Worm (Caenorhabditis elegans) whole organism, L4 larva: ENCODE measurements around the gene R08F11.7.

Source experiments
- D1046.2 ChIP-seq: fragments of 200-800 bp; sonication (Bioruptor generic); IDR thresholded peaks from 2 replicates; pipeline ENCODE4 v1.3.6; 2022; ENCODE audit warnings: missing genetic modification characterization, missing compliant biosample characterization
- F44E2.7 ChIP-seq: fragments of 200-800 bp; sonication (Bioruptor generic); IDR thresholded peaks from 2 replicates; pipeline ENCODE4 v2.1.2; 2022; ENCODE audit warnings: missing genetic modification characterization, missing compliant biosample characterization
- R02D3.7 ChIP-seq: fragments of 150-350 bp; sonication (generic microtip); optimal IDR thresholded peaks from 3 replicates; lab custom pipeline; 2014; ENCODE audit warnings: missing biosample characterization, missing genetic modification characterization
- T20F7.1 ChIP-seq: fragments of 200-800 bp; sonication (Bioruptor generic); optimal IDR thresholded peaks from 2 replicates; lab custom pipeline; 2018; ENCODE audit warnings: mild to moderate bottlenecking, missing genetic modification characterization, missing compliant biosample characterization
- T26A8.4 ChIP-seq: fragments of 200-800 bp; sonication (Bioruptor generic); IDR thresholded peaks from 2 replicates; pipeline ENCODE4 v1.3.6; 2022; ENCODE audit warnings: missing genetic modification characterization, missing compliant biosample characterization
- Y5F2A.4 ChIP-seq: fragments of 200-800 bp; sonication (Bioruptor generic); optimal IDR thresholded peaks from 2 replicates; lab custom pipeline; 2018; ENCODE audit warnings: mild to moderate bottlenecking, missing genetic modification characterization, missing compliant biosample characterization
- ZK337.2 ChIP-seq: fragments of 200-800 bp; sonication (Bioruptor generic); IDR thresholded peaks from 2 replicates; pipeline ENCODE4 v1.3.6; 2022; ENCODE audit warnings: missing genetic modification reagents, missing genetic modification characterization, missing compliant biosample characterization
- aha-1 ChIP-seq: fragments of 150-350 bp; peaks from one replicate; lab custom pipeline; 2014; ENCODE audit warnings: missing biosample characterization, missing genetic modification characterization
- ceh-32 ChIP-seq: sonication (generic microtip); optimal IDR thresholded peaks from 2 replicates; lab custom pipeline; 2016; ENCODE audit warnings: mild to moderate bottlenecking, missing genetic modification characterization, missing compliant biosample characterization; ENCODE audit not compliant: poor library complexity
- ceh-82 ChIP-seq: sonication (generic microtip); optimal IDR thresholded peaks from 2 replicates; lab custom pipeline; 2017; ENCODE audit warnings: missing biosample characterization, missing genetic modification characterization
- ctbp-1 ChIP-seq: fragments of 200-800 bp; sonication (Bioruptor generic); IDR thresholded peaks from 2 replicates; pipeline ENCODE4 v1.3.6; 2022; ENCODE audit warnings: missing genetic modification reagents, missing genetic modification characterization, missing compliant biosample characterization
- daf-16 ChIP-seq, 3 experiments: sonication (generic microtip); optimal IDR thresholded peaks; 2 replicates each; lab custom pipeline; 2016 to 2017; ENCODE audit warnings: missing genetic modification characterization in 3 of 3, missing genetic modification reagents in 3 of 3, mild to moderate bottlenecking in 2 of 3, missing compliant biosample characterization in 2 of 3, missing biosample characterization in 1 of 3, moderate library complexity in 1 of 3
- daf-8 ChIP-seq: fragments of 200-800 bp; sonication (Bioruptor generic); IDR thresholded peaks from 2 replicates; pipeline ENCODE4 v1.3.6; 2022; ENCODE audit warnings: missing genetic modification characterization, missing compliant biosample characterization
- dpl-1 ChIP-seq: fragments of 150-350 bp; optimal IDR thresholded peaks from 2 replicates; lab custom pipeline; 2014; ENCODE audit warnings: missing biosample characterization, missing genetic modification reagents, missing genetic modification characterization
- duxl-1 ChIP-seq: sonication (generic microtip); optimal IDR thresholded peaks from 2 replicates; lab custom pipeline; 2016; ENCODE audit warnings: mild to moderate bottlenecking, missing genetic modification characterization, moderate library complexity, missing compliant biosample characterization; ENCODE audit not compliant: poor library complexity
- dve-1 ChIP-seq: sonication (generic microtip); optimal IDR thresholded peaks from 2 replicates; lab custom pipeline; 2017; ENCODE audit warnings: antibody characterized with exemption, mild to moderate bottlenecking, missing genetic modification characterization, missing compliant biosample characterization; ENCODE audit not compliant: insufficient read depth
- egl-27 ChIP-seq: sonication (generic microtip); optimal IDR thresholded peaks from 3 replicates; lab custom pipeline; 2017; ENCODE audit warnings: missing biosample characterization, missing genetic modification reagents, missing genetic modification characterization
- egl-43 ChIP-seq: fragments of 200-800 bp; sonication (Bioruptor generic); IDR thresholded peaks from 2 replicates; pipeline ENCODE4 v1.3.6; 2022; ENCODE audit warnings: missing genetic modification reagents, missing genetic modification characterization, missing compliant biosample characterization
- fkh-10 ChIP-seq: fragments of 150-350 bp; optimal IDR thresholded peaks from 2 replicates; lab custom pipeline; 2014; ENCODE audit warnings: missing biosample characterization, missing genetic modification reagents, missing genetic modification characterization
- fos-1 ChIP-seq: fragments of 150-350 bp; optimal IDR thresholded peaks from 2 replicates; lab custom pipeline; 2014; ENCODE audit warnings: missing biosample characterization, missing genetic modification characterization
- hlh-11 ChIP-seq: fragments of 200-800 bp; sonication (Bioruptor generic); optimal IDR thresholded peaks from 2 replicates; lab custom pipeline; 2018; ENCODE audit warnings: mild to moderate bottlenecking, missing genetic modification characterization, missing compliant biosample characterization
- jun-1 ChIP-seq: fragments of 150-350 bp; optimal IDR thresholded peaks from 2 replicates; lab custom pipeline; 2014; ENCODE audit warnings: missing biosample characterization, missing genetic modification reagents, missing genetic modification characterization
- lim-7 ChIP-seq: fragments of 200-800 bp; sonication (Bioruptor generic); IDR thresholded peaks from 2 replicates; pipeline ENCODE4 v1.3.6; 2022; ENCODE audit warnings: missing genetic modification characterization, missing compliant biosample characterization
- lin-29 ChIP-seq: fragments of 200-800 bp; sonication (Bioruptor generic); IDR thresholded peaks from 2 replicates; pipeline ENCODE4 v1.3.6; 2022; ENCODE audit warnings: missing genetic modification reagents, missing genetic modification characterization, missing compliant biosample characterization
- lir-3 ChIP-seq: sonication (generic microtip); optimal IDR thresholded peaks from 2 replicates; lab custom pipeline; 2016; ENCODE audit warnings: mild to moderate bottlenecking, missing genetic modification characterization, missing compliant biosample characterization
- lsy-2 ChIP-seq, 2 experiments: fragments of 150-350 bp in 1 of 2; sonication (generic microtip) in 1 of 2; optimal IDR thresholded peaks; 2 replicates each; lab custom pipeline; 2014 to 2017; ENCODE audit warnings: missing biosample characterization in 2 of 2, missing genetic modification characterization in 2 of 2
- mdt-29 ChIP-seq: fragments of 200-800 bp; sonication (Bioruptor generic); IDR thresholded peaks from 2 replicates; pipeline ENCODE4 v1.3.6; 2022; ENCODE audit warnings: missing genetic modification reagents, missing genetic modification characterization, missing compliant biosample characterization
- mxl-2 ChIP-seq: fragments of 200-800 bp; sonication (Bioruptor generic); conservative IDR thresholded peaks from 2 replicates; pipeline ENCODE4 v1.3.6; 2022; ENCODE audit warnings: missing genetic modification reagents, missing genetic modification characterization, missing compliant biosample characterization
- nhr-111 ChIP-seq: fragments of 200-800 bp; sonication (Bioruptor generic); optimal IDR thresholded peaks from 2 replicates; lab custom pipeline; 2018; ENCODE audit warnings: mild to moderate bottlenecking, missing genetic modification characterization, missing compliant biosample characterization
- nhr-25 ChIP-seq: sonication (generic microtip); optimal IDR thresholded peaks from 2 replicates; lab custom pipeline; 2017; ENCODE audit warnings: missing genetic modification characterization, mild to moderate bottlenecking, missing compliant biosample characterization, antibody characterized with exemption, moderate library complexity, borderline replicate concordance; ENCODE audit not compliant: insufficient read depth
- nhr-28 ChIP-seq: fragments of 150-350 bp; optimal IDR thresholded peaks from 2 replicates; lab custom pipeline; 2014; ENCODE audit warnings: missing biosample characterization, missing genetic modification characterization
- nhr-48 ChIP-seq: sonication (generic microtip); optimal IDR thresholded peaks from 2 replicates; lab custom pipeline; 2016; ENCODE audit warnings: mild to moderate bottlenecking, missing genetic modification characterization, missing compliant biosample characterization
- nhr-6 ChIP-seq: fragments of 150-350 bp; optimal IDR thresholded peaks from 2 replicates; lab custom pipeline; 2014; ENCODE audit warnings: missing biosample characterization, missing genetic modification characterization
- nhr-76 ChIP-seq: fragments of 150-350 bp; optimal IDR thresholded peaks from 2 replicates; lab custom pipeline; 2014; ENCODE audit warnings: missing biosample characterization, missing genetic modification characterization
- pqm-1 ChIP-seq: sonication (generic microtip); optimal IDR thresholded peaks from 2 replicates; lab custom pipeline; 2017; ENCODE audit warnings: missing biosample characterization, missing genetic modification characterization
- sdz-12 ChIP-seq: fragments of 200-800 bp; sonication (Bioruptor generic); optimal IDR thresholded peaks from 2 replicates; lab custom pipeline; 2018; ENCODE audit warnings: mild to moderate bottlenecking, missing genetic modification characterization, missing compliant biosample characterization
- set-16 ChIP-seq: fragments of 200-800 bp; sonication (Bioruptor generic); IDR thresholded peaks from 2 replicates; pipeline ENCODE4 v1.3.6; 2022; ENCODE audit warnings: missing genetic modification reagents, missing genetic modification characterization, missing compliant biosample characterization
- snpc-1.2 ChIP-seq: fragments of 200-800 bp; sonication (Bioruptor generic); IDR thresholded peaks from 2 replicates; pipeline ENCODE4 v1.3.6; 2022; ENCODE audit warnings: missing genetic modification reagents, missing genetic modification characterization, missing compliant biosample characterization
- snpc-4 ChIP-seq: fragments of 150-350 bp; optimal IDR thresholded peaks from 2 replicates; lab custom pipeline; 2014; ENCODE audit warnings: missing biosample characterization, missing genetic modification characterization
- spr-1 ChIP-seq: sonication (generic microtip); optimal IDR thresholded peaks from 2 replicates; lab custom pipeline; 2016; ENCODE audit warnings: mild to moderate bottlenecking, missing genetic modification characterization, missing compliant biosample characterization
- tag-97 ChIP-seq: fragments of 200-800 bp; sonication (Bioruptor generic); IDR thresholded peaks from 2 replicates; pipeline ENCODE4 v1.3.6; 2022; ENCODE audit warnings: missing genetic modification characterization, missing compliant biosample characterization
- unc-130 ChIP-seq: sonication (generic microtip); optimal IDR thresholded peaks from 2 replicates; lab custom pipeline; 2016; ENCODE audit warnings: missing genetic modification reagents, missing genetic modification characterization, missing compliant biosample characterization
- unc-39 ChIP-seq: sonication (generic microtip); optimal IDR thresholded peaks from 2 replicates; lab custom pipeline; 2017; ENCODE audit warnings: missing biosample characterization, missing genetic modification characterization
- unc-62 ChIP-seq, 3 experiments: fragments of 150-350 bp in 1 of 3; sonication (generic microtip); optimal IDR thresholded peaks in 2 of 3; peaks in 1 of 3; 1 replicate in 1 of 3; 2 replicates in 2 of 3; lab custom pipeline; 2014 to 2017; ENCODE audit warnings: missing biosample characterization in 3 of 3, missing genetic modification characterization in 3 of 3, missing genetic modification reagents in 3 of 3, missing genotype in 1 of 3
- zfp-2 ChIP-seq: sonication (generic microtip); optimal IDR thresholded peaks from 2 replicates; lab custom pipeline; 2016; ENCODE audit warnings: mild to moderate bottlenecking, missing genetic modification characterization, missing compliant biosample characterization
- ztf-11 ChIP-seq: fragments of 150-350 bp; optimal IDR thresholded peaks from 2 replicates; lab custom pipeline; 2014; ENCODE audit warnings: missing biosample characterization, missing genetic modification characterization

R08F11.7 gene

DNA sequence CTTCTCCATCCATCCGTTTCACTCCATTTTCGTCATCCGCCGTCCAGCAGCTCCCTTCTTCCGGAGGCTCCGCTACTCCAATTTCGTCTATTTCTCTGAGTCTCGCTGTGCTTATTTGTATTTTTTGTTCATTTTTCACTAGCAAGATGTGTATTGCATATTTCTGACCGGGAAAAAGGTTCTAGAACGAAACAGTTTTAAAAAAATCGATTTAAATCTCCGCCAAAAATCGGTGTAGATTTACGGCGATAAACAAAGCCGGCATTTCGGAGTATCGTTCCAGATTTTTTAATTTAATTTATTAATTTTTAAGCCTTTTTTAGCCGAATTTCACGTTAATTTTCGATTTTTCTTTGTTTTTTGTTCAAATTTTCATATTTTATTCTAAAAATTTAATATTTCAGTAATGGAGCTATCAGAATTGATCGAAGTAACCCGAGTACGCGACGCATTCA lies 46.7 kb upstream of the R08F11.7 start, which contains the start of gene mtm-9 (continued):
- no peak for TF ChIP-seq ztf-11 (tag; lab: Kevin White, UChicago)
- TF ChIP-seq daf-16 (GFP tag; optimal IDR thresholded peaks at IDR 0.05; lab: Kevin White, UChicago) = no peak
- TF ChIP-seq daf-16 (tag; optimal IDR thresholded peaks at IDR 0.05; lab: Kevin White, UChicago) = peak; percentile 55
- TF ChIP-seq F44E2.7 = no peak
- TF ChIP-seq D1046.2 (GFP tag; lab: Robert Waterston, UW) = no peak
- TF ChIP-seq dpl-1 (GFP tag; lab: Kevin White, UChicago) = peak; percentile 93
- no peak for TF ChIP-seq fos-1
- TF ChIP-seq egl-27 = no peak
- TF ChIP-seq lir-3 = no peak
- TF ChIP-seq lsy-2 (tag; optimal IDR thresholded peaks at IDR 0.05; lab: Kevin White, UChicago) = peak in 1 of 2 experiments; percentile 60
- TF ChIP-seq hlh-11 = no peak
- no peak for TF ChIP-seq nhr-28 (tag; lab: Kevin White, UChicago)
- no peak for TF ChIP-seq fkh-10
- no peak for TF ChIP-seq nhr-48 (tag; lab: Kevin White, UChicago)
- no peak for TF ChIP-seq jun-1 (tag; lab: Kevin White, UChicago)
- no peak for TF ChIP-seq duxl-1 (tag; lab: Kevin White, UChicago)
- no peak for TF ChIP-seq nhr-76 (tag; lab: Kevin White, UChicago)
- no peak for TF ChIP-seq Y5F2A.4 (GFP tag; lab: Kevin White, UChicago)
- no peak for TF ChIP-seq snpc-4 (tag; lab: Kevin White, UChicago)
- peak; percentile 31 for TF ChIP-seq dve-1 (tag; lab: Kevin White, UChicago)
- no peak for TF ChIP-seq unc-39 (tag; lab: Kevin White, UChicago)

DNA sequence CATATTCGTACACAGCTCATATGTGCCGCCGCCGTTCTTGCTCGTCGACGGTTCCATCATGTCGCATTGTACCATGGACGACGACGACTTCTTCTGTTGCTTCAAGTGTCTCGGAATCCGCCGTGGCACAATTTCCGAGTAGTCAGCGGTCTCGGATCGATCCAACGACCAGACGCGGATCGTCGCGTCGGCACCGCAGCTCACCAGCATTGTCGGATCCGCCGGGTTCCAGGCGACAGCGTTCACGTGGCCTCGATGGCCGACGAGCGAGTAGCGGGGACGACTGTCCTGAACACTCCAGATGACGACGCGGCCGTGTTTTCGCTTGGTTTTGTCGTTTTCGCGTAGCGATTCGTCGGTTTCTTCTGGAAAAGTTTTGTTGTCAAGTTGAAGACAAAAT lies 39.5 kb upstream of the R08F11.7 start:
- TF ChIP-seq lsy-2 (tag; optimal IDR thresholded peaks at IDR 0.05; lab: Kevin White, UChicago) (no peak), aha-1 (peak; percentile 28), set-16 (GFP tag; lab: Robert Waterston, UW) (peak; percentile 91), egl-43 (GFP tag; lab: Robert Waterston, UW) (peak; percentile 38; the same call in 1 of the 2 replicates)

DNA sequence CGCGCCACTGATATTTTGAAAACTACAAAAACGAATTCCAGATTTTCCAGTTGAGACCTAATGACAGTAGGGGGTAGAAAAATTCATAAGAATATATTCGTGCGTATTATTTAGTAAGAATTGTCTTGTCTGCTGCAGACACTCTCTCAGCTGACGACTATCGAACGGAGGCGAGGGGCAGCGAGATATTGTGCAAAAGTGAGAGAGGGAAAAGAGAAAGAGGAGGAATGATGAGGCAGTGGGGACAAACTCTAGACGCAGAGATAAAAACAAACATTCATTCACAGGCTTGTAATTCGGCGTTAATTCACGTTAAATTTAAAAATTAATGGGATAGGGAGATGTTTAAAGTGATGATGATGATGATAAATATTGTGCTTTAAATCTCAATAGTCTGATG lies 33.0 kb upstream of the R08F11.7 start, which contains the start of gene gid-7:
TSS of gene gid-7 (minus strand) at position 188 of the 400 bp plus-strand sequence.
- TF ChIP-seq lir-3 (no peak), lim-7 (GFP tag; lab: Robert Waterston, UW) (no peak), ZK337.2 (GFP tag; lab: Robert Waterston, UW) (no peak), daf-8 (GFP tag; lab: Robert Waterston, UW) (no peak), set-16 (GFP tag; lab: Robert Waterston, UW) (no peak), D1046.2 (GFP tag; lab: Robert Waterston, UW) (no peak), unc-62 (GFP tag; optimal IDR thresholded peaks at IDR 0.05 in 1 of 2; lab: Kevin White, UChicago) (peak in 1 of 2 experiments; percentile 96), unc-62 (tag; optimal IDR thresholded peaks at IDR 0.05; lab: Kevin White, UChicago) (no peak), zfp-2 (no peak), T26A8.4 (GFP tag; lab: Robert Waterston, UW) (no peak), sdz-12 (no peak), egl-43 (GFP tag; lab: Robert Waterston, UW) (peak; percentile 28; the same call in 1 of the 2 replicates), nhr-6 (tag; lab: Kevin White, UChicago) (no peak), snpc-4 (tag; lab: Kevin White, UChicago) (no peak), tag-97 (no peak), ceh-82 (tag; lab: Kevin White, UChicago) (no peak), R02D3.7 (tag; lab: Kevin White, UChicago) (no peak), spr-1 (tag; lab: Kevin White, UChicago) (no peak), ceh-32 (tag; lab: Kevin White, UChicago) (no peak), dpl-1 (GFP tag; lab: Kevin White, UChicago) (peak; percentile 63), mxl-2 (GFP tag; lab: Robert Waterston, UW) (no peak), hlh-11 (peak; percentile 67), nhr-111 (GFP tag; lab: Kevin White, UChicago) (no peak), unc-39 (tag; lab: Kevin White, UChicago) (no peak), T20F7.1 (no peak), snpc-1.2 (GFP tag; lab: Robert Waterston, UW) (no peak), lin-29 (GFP tag; lab: Robert Waterston, UW) (no peak), mdt-29 (GFP tag; lab: Robert Waterston, UW) (no peak), egl-27 (no peak), nhr-25 (no peak), pqm-1 (tag; lab: Kevin White, UChicago) (no peak), unc-130 (GFP tag; lab: Kevin White, UChicago) (peak; percentile 2), ctbp-1 (GFP tag; lab: Robert Waterston, UW) (no peak)
